Worm (Caenorhabditis elegans) whole organism, L1 larva: ENCODE measurements around the gene lrx-1.

Experiments used
- C34B4.2 ChIP-seq: sonication (generic microtip); optimal IDR thresholded peaks from 2 replicates; lab custom pipeline; 2017; ENCODE audit warnings: mild to moderate bottlenecking, missing genetic modification characterization, missing compliant biosample characterization
- aly-2 ChIP-seq: fragments of 150-350 bp; optimal IDR thresholded peaks from 2 replicates; lab custom pipeline; 2014; ENCODE audit warnings: missing biosample characterization, missing genetic modification characterization
- ceh-82 ChIP-seq, 3 experiments: fragments of 150-350 bp in 1 of 3; sonication (generic microtip) in 2 of 3; optimal IDR thresholded peaks; 2 replicates each; lab custom pipeline; 2014 to 2017; ENCODE audit warnings: missing biosample characterization in 3 of 3, missing genetic modification characterization in 3 of 3
- elt-3 ChIP-seq, 6 experiments: fragments of 150-350 bp in 1 of 6; sonication (generic microtip); optimal IDR thresholded peaks; 2 replicates each; lab custom pipeline; 2017 to 2018; ENCODE audit warnings: missing biosample characterization in 6 of 6, missing genetic modification characterization in 6 of 6, inconsistent platforms in 1 of 6
- grh-1 ChIP-seq: fragments of 200-800 bp; sonication (Bioruptor generic); IDR thresholded peaks from 2 replicates; pipeline ENCODE4 v1.3.6; 2022; ENCODE audit warnings: missing genetic modification reagents, missing genetic modification characterization, missing compliant biosample characterization
- isw-1 ChIP-seq: fragments of 200-800 bp; sonication (Bioruptor generic); IDR thresholded peaks from 2 replicates; pipeline ENCODE4 v1.3.6; 2022; ENCODE audit warnings: missing genetic modification characterization, missing compliant biosample characterization
- nhr-12 ChIP-seq: sonication (generic microtip); optimal IDR thresholded peaks from 2 replicates; lab custom pipeline; 2017; ENCODE audit warnings: missing biosample characterization, missing genetic modification characterization
- pqm-1 ChIP-seq: sonication (generic microtip); optimal IDR thresholded peaks from 3 replicates; lab custom pipeline; 2017; ENCODE audit warnings: missing biosample characterization, missing genetic modification characterization
- skn-1 ChIP-seq: fragments of 150-350 bp; optimal IDR thresholded peaks from 2 replicates; lab custom pipeline; 2014; ENCODE audit warnings: missing biosample characterization, missing genetic modification characterization
- snpc-4 ChIP-seq: fragments of 150-350 bp; optimal IDR thresholded peaks from 2 replicates; lab custom pipeline; 2014; ENCODE audit warnings: missing biosample characterization, missing genetic modification characterization
- sup-37 ChIP-seq: fragments of 200-800 bp; sonication (Bioruptor generic); optimal IDR thresholded peaks from 2 replicates; lab custom pipeline; 2018; ENCODE audit warnings: mild to moderate bottlenecking, missing genetic modification characterization, missing compliant biosample characterization
- tbx-2 ChIP-seq: sonication (generic microtip); optimal IDR thresholded peaks from 2 replicates; lab custom pipeline; 2016; ENCODE audit warnings: missing genetic modification characterization, missing compliant biosample characterization
- unc-86 ChIP-seq: sonication (generic microtip); optimal IDR thresholded peaks from 2 replicates; lab custom pipeline; 2016; ENCODE audit warnings: missing genetic modification characterization, missing compliant biosample characterization

DNA sequence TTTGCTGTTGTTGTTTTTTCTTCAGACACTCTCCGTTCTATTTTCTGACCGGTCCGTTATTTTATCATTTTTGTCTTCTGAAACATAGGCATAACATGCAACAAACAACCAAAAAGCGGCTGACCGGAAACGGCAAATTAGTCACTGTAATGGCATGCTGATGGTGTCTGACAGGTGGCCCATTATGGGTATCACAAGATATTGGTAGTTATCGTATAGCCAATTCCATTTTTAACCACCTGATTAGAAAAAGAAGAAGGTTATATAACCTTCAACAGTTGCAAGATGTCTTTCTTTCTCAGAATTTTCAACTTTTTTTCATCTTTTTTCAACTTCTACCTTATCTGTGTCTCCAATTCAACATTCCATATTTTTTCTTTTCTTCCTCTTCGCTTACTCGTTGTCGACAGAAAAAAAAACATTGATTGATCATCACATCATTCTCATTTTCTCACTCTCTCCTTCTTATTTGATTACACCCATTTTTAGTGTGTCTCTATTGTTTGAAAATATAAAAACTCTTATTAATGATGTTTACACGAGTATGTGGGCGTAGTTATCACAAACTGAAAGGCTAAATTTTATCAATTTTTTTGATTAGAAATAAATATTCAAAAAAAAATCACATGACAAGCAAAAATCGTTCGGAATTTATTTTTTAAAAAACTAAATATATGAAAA lies 48.5 kb downstream of the lrx-1 start:
- no peak for TF ChIP-seq sup-37 (GFP tag; lab: Kevin White, UChicago)
- no peak for TF ChIP-seq snpc-4 (tag; lab: Kevin White, UChicago)
- no peak for TF ChIP-seq C34B4.2
- TF ChIP-seq skn-1, result no peak
- peak; percentile 50 for TF ChIP-seq tbx-2
- TF ChIP-seq aly-2 (tag; lab: Kevin White, UChicago), result no peak
- no peak for TF ChIP-seq grh-1 (GFP tag; lab: Robert Waterston, UW)
- TF ChIP-seq elt-3 (tag; optimal IDR thresholded peaks at IDR 0.05; lab: Kevin White, UChicago), result peak in 2 of 6 experiments; percentile 19 to 37
- TF ChIP-seq pqm-1 (tag; lab: Kevin White, UChicago), result no peak
- TF ChIP-seq unc-86 (tag; lab: Kevin White, UChicago), result no peak
- no peak for TF ChIP-seq isw-1 (GFP tag; lab: Robert Waterston, UW)
- no peak for TF ChIP-seq ceh-82 (tag; optimal IDR thresholded peaks at IDR 0.05; lab: Kevin White, UChicago)
- no peak for TF ChIP-seq nhr-12 (tag; lab: Kevin White, UChicago)
